Fruit fly (Drosophila melanogaster): ENCODE results near the gene CG11666.

DNA sequence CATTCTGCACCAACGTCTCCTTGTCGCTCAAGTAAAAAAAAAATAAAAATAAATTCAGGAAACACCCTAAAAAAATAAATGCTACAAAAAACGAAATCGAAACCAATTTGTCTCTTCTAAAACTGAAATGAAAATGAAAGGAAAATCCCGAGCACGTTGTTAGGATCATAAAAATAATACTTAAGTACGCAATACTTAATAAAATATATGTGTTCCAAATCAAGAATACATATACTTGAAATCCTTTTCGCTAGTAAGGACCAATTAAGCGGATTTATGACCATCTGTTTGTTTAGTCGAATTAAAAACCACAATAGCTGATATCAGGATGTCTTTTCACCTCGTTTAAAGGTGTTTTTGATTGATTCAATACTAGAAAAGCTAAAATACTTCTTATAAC is 41.3 kb downstream of the CG11666 start, which contains the start of gene r-cup:
- TF ChIP-seq Dfd (GFP tag; optimal IDR thresholded peaks at IDR 0.05): no peak
- no peak for TF ChIP-seq br (GFP tag; optimal IDR thresholded peaks at IDR 0.05)
- no peak for TF ChIP-seq tai (GFP tag; optimal IDR thresholded peaks at IDR 0.05)
- no peak for TF ChIP-seq foxo (GFP tag; optimal IDR thresholded peaks at IDR 0.05)
- no peak for TF ChIP-seq psq (GFP tag; optimal IDR thresholded peaks at IDR 0.05)
- TF ChIP-seq Myc (optimal IDR thresholded peaks at IDR 0.05): no peak
- TF ChIP-seq h (GFP tag; optimal IDR thresholded peaks at IDR 0.05): no peak
- no peak for TF ChIP-seq Hr83 (GFP tag; optimal IDR thresholded peaks at IDR 0.05; ENCODE audit: poor library complexity, severe bottlenecking)
- no peak for TF ChIP-seq pan (optimal IDR thresholded peaks at IDR 0.05)
- TF ChIP-seq Hr78 (GFP tag; optimal IDR thresholded peaks at IDR 0.05): no peak

Data from whole organism, wandering third instar larva.